Worm (Caenorhabditis elegans) whole organism, L4 larva: Measurements from ENCODE around the gene C18B12.4.

Source experiments
- ctbp-1 ChIP-seq: fragments of 200-800 bp; sonication (Bioruptor generic); IDR thresholded peaks from 2 replicates; pipeline ENCODE4 v1.3.6; 2022; ENCODE audit warnings: missing genetic modification reagents, missing genetic modification characterization, missing compliant biosample characterization
- dmd-9 ChIP-seq: fragments of 200-800 bp; sonication (Bioruptor generic); IDR thresholded peaks from 2 replicates; pipeline ENCODE4 v1.3.6; 2022; ENCODE audit warnings: missing genetic modification reagents, missing genetic modification characterization, missing compliant biosample characterization
- madf-5 ChIP-seq, 2 experiments: fragments of 200-800 bp; sonication (Bioruptor generic); IDR thresholded peaks; 2 replicates each; pipeline ENCODE4 v1.3.6; 2022; ENCODE audit warnings: missing compliant biosample characterization in 2 of 2, missing genetic modification characterization in 2 of 2
- nhr-28 ChIP-seq: fragments of 150-350 bp; optimal IDR thresholded peaks from 2 replicates; lab custom pipeline; 2014; ENCODE audit warnings: missing biosample characterization, missing genetic modification characterization
- nhr-6 ChIP-seq: fragments of 150-350 bp; optimal IDR thresholded peaks from 2 replicates; lab custom pipeline; 2014; ENCODE audit warnings: missing biosample characterization, missing genetic modification characterization
- saeg-2 ChIP-seq: fragments of 200-800 bp; sonication (Bioruptor generic); IDR thresholded peaks from 2 replicates; pipeline ENCODE4 v1.3.6; 2022; ENCODE audit warnings: missing genetic modification reagents, missing genetic modification characterization, missing compliant biosample characterization
- unc-62 ChIP-seq, 3 experiments: fragments of 150-350 bp in 1 of 3; sonication (generic microtip); optimal IDR thresholded peaks in 2 of 3; peaks in 1 of 3; 1 replicate in 1 of 3; 2 replicates in 2 of 3; lab custom pipeline; 2014 to 2017; ENCODE audit warnings: missing biosample characterization in 3 of 3, missing genetic modification characterization in 3 of 3, missing genetic modification reagents in 3 of 3, missing genotype in 1 of 3

ce11 chrX:15084395-15084794 lies 44.0 kb upstream of the C18B12.4 start, which contains the start of gene F09B12.5:
- TF ChIP-seq nhr-28 (tag; lab: Kevin White, UChicago): no peak
- TF ChIP-seq madf-5 (GFP tag; IDR thresholded peaks at IDR 0.05; lab: Robert Waterston, UW): no peak
- no peak for TF ChIP-seq ctbp-1 (GFP tag; lab: Robert Waterston, UW)
- TF ChIP-seq unc-62 (GFP tag; optimal IDR thresholded peaks at IDR 0.05 in 1 of 2; lab: Kevin White, UChicago): no peak
- no peak for TF ChIP-seq unc-62 (tag; optimal IDR thresholded peaks at IDR 0.05; lab: Kevin White, UChicago)
- TF ChIP-seq nhr-6: no peak
- no peak for TF ChIP-seq saeg-2 (GFP tag; lab: Robert Waterston, UW)
- no peak for TF ChIP-seq dmd-9 (GFP tag; lab: Robert Waterston, UW)
